Worm (Caenorhabditis elegans) whole organism, late embryonic: ENCODE data around the gene dmsr-8.

Experiments used
- ama-1 ChIP-seq: fragments of 150-350 bp; optimal IDR thresholded peaks from 2 replicates; lab custom pipeline; 2014
- ceh-19 ChIP-seq: fragments of 200-800 bp; sonication (Bioruptor generic); optimal IDR thresholded peaks from 2 replicates; lab custom pipeline; 2018; ENCODE audit warnings: mild to moderate bottlenecking, missing genetic modification characterization, missing compliant biosample characterization
- ceh-9 ChIP-seq: sonication (generic microtip); optimal IDR thresholded peaks from 2 replicates; lab custom pipeline; 2016; ENCODE audit warnings: mild to moderate bottlenecking, missing genetic modification characterization, inconsistent platforms, missing compliant biosample characterization
- dmd-4 ChIP-seq: sonication (generic microtip); optimal IDR thresholded peaks from 2 replicates; lab custom pipeline; 2016; ENCODE audit warnings: borderline replicate concordance, missing genetic modification characterization, missing compliant biosample characterization
- eyg-1 ChIP-seq: sonication (generic microtip); optimal IDR thresholded peaks from 2 replicates; lab custom pipeline; 2016; ENCODE audit warnings: missing genotype, missing genetic modification characterization, missing compliant biosample characterization
- gmeb-2 ChIP-seq: sonication (generic microtip); optimal IDR thresholded peaks from 2 replicates; lab custom pipeline; 2016; ENCODE audit warnings: missing genetic modification characterization, inconsistent platforms, missing compliant biosample characterization
- lin-11 ChIP-seq: fragments of 200-800 bp; sonication (Bioruptor generic); optimal IDR thresholded peaks from 2 replicates; lab custom pipeline; 2018; ENCODE audit warnings: mild to moderate bottlenecking, missing genetic modification characterization, missing compliant biosample characterization
- pha-2 ChIP-seq: sonication (generic microtip); optimal IDR thresholded peaks from 2 replicates; lab custom pipeline; 2017; ENCODE audit warnings: mild to moderate bottlenecking, missing genetic modification characterization, missing compliant biosample characterization
- rnt-1 ChIP-seq: sonication (generic microtip); optimal IDR thresholded peaks from 2 replicates; lab custom pipeline; 2016; ENCODE audit warnings: missing genetic modification characterization, missing compliant biosample characterization
- sox-2 ChIP-seq: fragments of 200-800 bp; sonication (Bioruptor generic); IDR thresholded peaks from 2 replicates; pipeline ENCODE4 v1.3.6; 2022; ENCODE audit warnings: missing genetic modification reagents, missing genetic modification characterization, missing compliant biosample characterization
- unc-86 ChIP-seq: sonication (generic microtip); optimal IDR thresholded peaks from 2 replicates; lab custom pipeline; 2016; ENCODE audit warnings: missing genetic modification characterization, missing compliant biosample characterization

DNA sequence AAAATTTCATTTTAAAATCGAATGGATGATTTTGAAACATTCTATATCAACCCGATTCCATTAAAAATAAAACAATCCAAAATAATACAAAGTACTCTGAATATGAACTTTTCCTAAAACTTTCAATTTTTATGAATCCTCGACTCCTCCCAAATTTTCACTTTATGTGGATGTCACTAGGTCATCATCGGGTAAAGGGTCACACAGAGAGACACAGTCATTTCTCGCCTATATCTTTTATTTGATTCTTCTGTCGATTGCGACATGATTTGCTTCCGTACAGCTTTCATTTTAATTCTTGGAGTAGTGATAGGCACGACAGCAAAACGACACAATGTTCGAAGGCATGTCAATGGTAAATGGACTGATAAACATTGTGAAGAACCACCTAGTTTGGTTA is 14.3 kb upstream of the dmsr-8 start, which contains the start of gene F25D1.3:
- TF ChIP-seq eyg-1 (tag; lab: Kevin White, UChicago): no peak
- TF ChIP-seq sox-2 (GFP tag; lab: Robert Waterston, UW): no peak
- no peak for TF ChIP-seq lin-11
- TF ChIP-seq rnt-1: no peak
- no peak for TF ChIP-seq pha-2 (tag; lab: Kevin White, UChicago)
- no peak for TF ChIP-seq ceh-9 (tag; lab: Kevin White, UChicago)
- TF ChIP-seq dmd-4: no peak
- no peak for TF ChIP-seq gmeb-2
- no peak for TF ChIP-seq ama-1
- no peak for TF ChIP-seq ceh-19 (GFP tag; lab: Kevin White, UChicago)
- TF ChIP-seq unc-86 (tag; lab: Kevin White, UChicago): no peak
